Fruit fly (Drosophila melanogaster) S2 (cell line): ENCODE results near the gene tant.

Experiments
- CG8478 ChIP-seq: fragments of >200 bp; optimal IDR thresholded peaks from 2 replicates; lab custom pipeline; 2018
- CTCF ChIP-seq, 2 experiments: fragments of >200 bp; optimal IDR thresholded peaks; 2 replicates each; lab custom pipeline; 2018

- TF ChIP-seq CTCF (optimal IDR thresholded peaks at IDR 0.05; lab: Kevin White, UChicago) (peak; percentile 89 to 95), CG8478 (lab: Kevin White, UChicago) (no peak)
These were observed 48.7 kb downstream of the tant start for dm6 chr3L:6103658-6104057.
